Worm (Caenorhabditis elegans) whole organism, L4/young adult: Measurements from ENCODE around the gene dpr-1.

ENCODE experiments used
- W03F9.2 ChIP-seq: fragments of 150-350 bp; optimal IDR thresholded peaks from 2 replicates; lab custom pipeline; 2014; ENCODE audit warnings: missing biosample characterization, missing genetic modification characterization
- dao-5 ChIP-seq: sonication (generic microtip); optimal IDR thresholded peaks from 2 replicates; lab custom pipeline; 2016; ENCODE audit warnings: missing genotype, missing genetic modification characterization, moderate library complexity, missing compliant biosample characterization
- him-1 ChIP-seq: sonication (generic microtip); optimal IDR thresholded peaks from 2 replicates; lab custom pipeline; 2016; ENCODE audit warnings: missing genotype, missing genetic modification reagents, missing genetic modification characterization, missing compliant biosample characterization

DNA sequence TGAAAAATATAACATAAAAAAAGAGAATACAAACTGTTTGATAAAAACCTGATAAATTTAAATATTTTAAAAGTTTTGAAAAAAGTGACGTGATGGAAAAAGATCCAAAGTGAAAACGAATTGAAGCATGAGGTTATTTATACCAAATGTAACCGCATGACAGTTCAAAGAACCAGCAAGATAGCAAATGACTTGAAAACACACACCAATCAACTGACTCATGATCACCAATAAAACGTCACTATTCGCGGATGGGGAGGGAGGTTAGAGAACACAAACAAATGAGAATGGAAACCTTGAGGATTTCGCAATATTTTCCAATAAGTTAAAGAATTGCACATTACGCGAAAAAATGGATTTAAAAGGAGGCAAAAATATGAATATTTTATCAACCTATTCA lies 32.6 kb downstream of the dpr-1 start, which contains the start of gene C06B3.7:
- no peak for TF ChIP-seq him-1 (tag; lab: Kevin White, UChicago)
- no peak for TF ChIP-seq dao-5
- TF ChIP-seq W03F9.2 (tag; lab: Kevin White, UChicago): peak; percentile 73
